Worm (Caenorhabditis elegans) whole organism, L4/young adult: ENCODE measurements around the gene C40A11.8.

Experiments used
- W03F9.2 ChIP-seq: fragments of 150-350 bp; optimal IDR thresholded peaks from 2 replicates; lab custom pipeline; 2014; ENCODE audit warnings: missing biosample characterization, missing genetic modification characterization
- dao-5 ChIP-seq: sonication (generic microtip); optimal IDR thresholded peaks from 2 replicates; lab custom pipeline; 2016; ENCODE audit warnings: missing genotype, missing genetic modification characterization, moderate library complexity, missing compliant biosample characterization
- him-1 ChIP-seq: sonication (generic microtip); optimal IDR thresholded peaks from 2 replicates; lab custom pipeline; 2016; ENCODE audit warnings: missing genotype, missing genetic modification reagents, missing genetic modification characterization, missing compliant biosample characterization

Gene C40A11.8

DNA sequence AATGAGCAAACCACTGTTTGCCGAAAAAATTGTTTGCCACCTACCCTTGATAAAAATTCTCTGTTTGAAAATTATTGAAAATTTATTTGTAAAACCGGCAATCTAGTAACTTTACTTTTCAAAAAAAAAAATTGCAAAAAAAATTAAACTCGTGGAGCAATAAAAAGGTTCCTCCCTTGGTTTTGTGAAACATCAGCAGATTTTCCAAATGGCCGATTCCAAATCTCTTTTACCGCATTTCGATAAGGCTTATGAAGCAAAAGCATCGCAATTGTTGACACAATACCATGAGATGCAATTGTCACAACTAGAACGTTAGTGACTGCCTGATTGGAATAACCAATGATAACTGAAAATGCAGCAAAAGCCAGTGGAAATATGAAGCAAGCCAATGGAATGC lies 36.2 kb downstream of the C40A11.8 start:
- TF ChIP-seq W03F9.2 (tag; lab: Kevin White, UChicago): no peak
- no peak for TF ChIP-seq dao-5
- TF ChIP-seq him-1 (tag; lab: Kevin White, UChicago): no peak

DNA sequence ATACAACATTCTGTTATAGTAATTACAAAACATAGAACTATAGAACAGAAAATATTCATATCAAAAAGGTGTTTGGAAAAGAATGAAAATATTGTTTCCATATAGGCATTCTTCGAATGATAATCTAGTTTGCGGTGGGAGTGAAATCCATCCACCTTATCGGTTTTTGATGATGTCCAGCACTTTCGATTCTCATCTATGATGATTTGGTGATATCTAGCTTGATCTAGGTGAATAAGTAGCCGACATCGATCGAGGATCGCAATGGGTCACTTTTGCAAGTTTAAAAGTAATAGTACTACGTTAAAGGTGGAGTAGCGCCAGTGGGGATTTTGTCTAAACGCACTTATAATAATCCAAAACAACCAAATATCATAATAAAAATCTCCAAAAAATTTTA lies 37.8 kb downstream of the C40A11.8 start, which contains the start of gene R52.6:
Gene R52.6 (minus strand): TSS at position 101 of the 400 bp plus-strand sequence.
- TF ChIP-seq dao-5: no peak
- TF ChIP-seq him-1 (tag; lab: Kevin White, UChicago): no peak
- no peak for TF ChIP-seq W03F9.2 (tag; lab: Kevin White, UChicago)

DNA sequence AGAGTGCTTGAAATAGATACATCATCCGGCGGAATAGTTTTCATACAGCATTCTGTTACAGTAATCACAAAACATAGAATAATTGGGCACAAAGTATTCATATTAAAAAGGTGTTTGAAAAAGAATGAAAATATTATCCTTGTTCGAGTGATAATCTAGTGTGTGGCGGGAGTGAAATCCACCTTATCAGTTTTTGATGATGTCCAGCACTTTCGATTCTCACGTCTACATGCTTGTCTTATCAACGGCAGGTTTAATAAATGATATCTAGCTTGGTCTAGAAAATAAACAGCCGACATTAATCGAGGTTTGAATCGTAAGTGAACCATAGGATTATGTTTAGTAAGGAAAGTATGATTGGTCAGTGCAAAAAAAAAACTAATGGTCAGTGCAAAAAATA lies 40.8 kb downstream of the C40A11.8 start, which contains the start of gene R52.5:
Gene R52.5 (minus strand): TSS at position 101 of the 400 bp plus-strand sequence.
- TF ChIP-seq dao-5 (no peak), W03F9.2 (tag; lab: Kevin White, UChicago) (no peak), him-1 (tag; lab: Kevin White, UChicago) (no peak)

DNA sequence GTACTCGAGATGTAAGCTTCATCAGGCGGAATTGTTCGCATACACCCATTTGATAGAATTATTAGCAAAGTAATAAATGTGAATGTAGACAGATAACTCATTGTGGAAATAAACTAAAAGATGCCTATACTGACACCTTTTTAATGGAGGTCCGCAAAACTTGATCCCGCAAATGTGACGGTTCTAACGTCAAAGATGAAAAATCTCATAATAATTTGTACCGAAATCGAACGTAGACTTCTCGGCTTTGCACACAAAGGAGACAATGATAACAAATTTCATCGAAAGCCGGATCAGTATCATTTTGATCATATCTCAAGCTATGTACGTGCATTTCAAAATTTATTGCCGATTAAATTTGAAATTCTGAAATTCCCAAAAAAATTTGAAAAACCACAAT lies 42.4 kb downstream of the C40A11.8 start, which contains the start of gene R52.4:
Gene R52.4 (minus strand): TSS at position 101 of the 400 bp plus-strand sequence.
- TF ChIP-seq him-1 (tag; lab: Kevin White, UChicago) (no peak), dao-5 (no peak), W03F9.2 (tag; lab: Kevin White, UChicago) (no peak)
